Worm (Caenorhabditis elegans) whole organism, L4/young adult: ENCODE results near the gene gcy-33.

ENCODE experiments used
- W03F9.2 ChIP-seq: fragments of 150-350 bp; optimal IDR thresholded peaks from 2 replicates; lab custom pipeline; 2014; ENCODE audit warnings: missing biosample characterization, missing genetic modification characterization
- him-1 ChIP-seq: sonication (generic microtip); optimal IDR thresholded peaks from 2 replicates; lab custom pipeline; 2016; ENCODE audit warnings: missing genotype, missing genetic modification reagents, missing genetic modification characterization, missing compliant biosample characterization

DNA sequence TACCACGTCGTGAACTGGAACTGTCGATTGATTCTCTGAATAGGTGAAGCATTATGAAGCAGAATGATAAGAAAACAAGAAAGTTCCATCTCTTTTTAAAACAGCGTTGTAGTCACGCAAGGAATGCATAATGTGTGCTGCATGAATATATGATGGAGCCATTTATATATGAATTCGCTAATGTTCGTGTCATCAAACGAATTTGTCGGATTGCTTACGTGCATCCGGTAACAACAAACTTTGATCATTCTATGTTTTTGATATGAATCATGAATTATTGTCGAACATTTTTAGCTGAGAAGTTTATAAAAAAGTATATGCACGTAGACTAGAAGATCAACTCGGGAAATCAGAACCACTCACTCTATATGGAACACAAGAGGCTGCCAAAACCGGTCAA is 4.2 kb downstream of the gcy-33 start:
- TF ChIP-seq him-1 (tag; lab: Kevin White, UChicago) (no peak), W03F9.2 (tag; lab: Kevin White, UChicago) (no peak)
